Worm (Caenorhabditis elegans): ENCODE measurements around the gene cox-5A.

- TF ChIP-seq W03F9.2 (tag; optimal IDR thresholded peaks at IDR 0.05) (no peak), him-1 (tag; optimal IDR thresholded peaks at IDR 0.05) (no peak)
Measured at ce11 chrIII:12870060-12870696, 35.1 kb upstream of the cox-5A start, which contains the start of gene Y37D8A.6.

All from whole organism, L4/young adult.